Fruit fly (Drosophila melanogaster): ENCODE results near the gene CG6321.

CG6321 gene

DNA sequence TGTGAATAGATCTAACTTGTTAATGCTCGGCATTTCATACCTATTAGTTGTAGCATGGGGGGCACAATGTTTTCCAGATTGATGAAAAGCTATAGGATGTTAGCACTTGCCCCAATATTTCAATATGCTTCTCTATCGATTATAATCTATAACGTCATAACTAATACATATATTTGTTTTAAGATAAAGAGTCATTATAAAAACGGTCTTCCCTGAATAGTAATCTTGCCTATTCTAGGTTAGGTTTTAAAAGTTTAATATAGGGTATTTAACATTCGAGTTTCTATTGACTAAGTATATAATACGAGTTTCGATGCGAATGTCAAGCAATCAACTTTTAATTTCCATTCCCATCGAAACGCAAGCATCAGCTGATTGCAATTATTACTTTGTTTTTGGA lies at the start of gene CG6321, which contains the start of gene Blos2:
Gene CG6321 (minus strand): TSS at position 25 of the 400 bp plus-strand sequence.
Gene Blos2 (plus strand): TSS at position 372 of the 400 bp plus-strand sequence.
- no peak for TF ChIP-seq ttk (optimal IDR thresholded peaks at IDR 0.05)
- TF ChIP-seq Myc (optimal IDR thresholded peaks at IDR 0.05), result no peak
- TF ChIP-seq h (optimal IDR thresholded peaks at IDR 0.05), result no peak
- TF ChIP-seq Sin3A (optimal IDR thresholded peaks at IDR 0.05), result no peak
- TF ChIP-seq psq (optimal IDR thresholded peaks at IDR 0.05), result no peak
- no peak for TF ChIP-seq insv (optimal IDR thresholded peaks at IDR 0.05)

DNA sequence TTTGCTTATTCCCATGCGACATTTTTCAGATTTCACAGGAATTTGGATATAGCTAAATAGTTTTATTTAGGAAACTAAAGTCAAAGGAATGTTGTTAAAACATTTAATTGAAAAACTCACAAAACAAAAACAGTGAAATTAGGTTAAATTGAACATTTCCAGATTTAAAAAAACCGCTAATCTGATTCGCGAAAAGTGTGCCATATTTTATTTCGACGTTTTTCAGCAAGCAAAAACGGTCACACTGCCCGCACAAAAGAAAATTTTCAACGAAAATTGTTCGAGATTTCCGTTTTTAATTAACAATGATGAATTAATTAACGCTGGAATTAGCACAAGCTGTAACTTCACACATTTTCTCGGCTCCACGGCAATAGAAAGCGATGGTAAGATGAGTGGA lies 48.4 kb upstream of the CG6321 start, which contains the start of the genes CG34012 and emei:
Gene CG34012 (minus strand): TSS at position 52 of the 400 bp plus-strand sequence.
Gene emei (plus strand): TSS at position 237 of the 400 bp plus-strand sequence.
- TF ChIP-seq h (optimal IDR thresholded peaks at IDR 0.05), result no peak
- no peak for TF ChIP-seq Myc (optimal IDR thresholded peaks at IDR 0.05)
- no peak for TF ChIP-seq ttk (optimal IDR thresholded peaks at IDR 0.05)
- TF ChIP-seq Sin3A (optimal IDR thresholded peaks at IDR 0.05), result no peak
- no peak for TF ChIP-seq psq (optimal IDR thresholded peaks at IDR 0.05)
- TF ChIP-seq insv (optimal IDR thresholded peaks at IDR 0.05), result no peak

DNA sequence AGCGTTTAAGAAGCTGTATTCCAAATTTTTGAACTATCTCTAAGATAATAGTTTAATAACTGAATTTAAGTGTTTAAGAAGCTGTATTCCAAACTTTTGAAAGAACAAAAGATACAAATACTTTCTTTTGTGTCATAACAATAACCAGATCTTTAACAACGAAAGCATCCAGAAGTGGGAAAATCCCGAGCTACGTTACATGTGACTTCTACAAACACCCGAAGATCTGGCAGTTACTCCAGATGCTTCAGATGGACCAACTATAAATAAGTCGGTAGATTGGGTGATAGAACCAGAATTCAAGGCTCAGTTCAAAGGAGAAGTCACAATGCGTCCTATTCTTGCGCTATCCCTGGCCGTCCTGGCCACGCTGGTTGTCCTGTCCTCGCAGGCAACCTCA lies 46.9 kb upstream of the CG6321 start, which contains the start of gene CG12522:
Gene CG12522 (plus strand): TSS at position 301 of the 400 bp plus-strand sequence.
- no peak for TF ChIP-seq ttk (optimal IDR thresholded peaks at IDR 0.05)
- TF ChIP-seq h (optimal IDR thresholded peaks at IDR 0.05), result no peak
- TF ChIP-seq psq (optimal IDR thresholded peaks at IDR 0.05), result no peak
- TF ChIP-seq Myc (optimal IDR thresholded peaks at IDR 0.05), result no peak
- TF ChIP-seq insv (optimal IDR thresholded peaks at IDR 0.05), result no peak
- no peak for TF ChIP-seq Sin3A (optimal IDR thresholded peaks at IDR 0.05)

DNA sequence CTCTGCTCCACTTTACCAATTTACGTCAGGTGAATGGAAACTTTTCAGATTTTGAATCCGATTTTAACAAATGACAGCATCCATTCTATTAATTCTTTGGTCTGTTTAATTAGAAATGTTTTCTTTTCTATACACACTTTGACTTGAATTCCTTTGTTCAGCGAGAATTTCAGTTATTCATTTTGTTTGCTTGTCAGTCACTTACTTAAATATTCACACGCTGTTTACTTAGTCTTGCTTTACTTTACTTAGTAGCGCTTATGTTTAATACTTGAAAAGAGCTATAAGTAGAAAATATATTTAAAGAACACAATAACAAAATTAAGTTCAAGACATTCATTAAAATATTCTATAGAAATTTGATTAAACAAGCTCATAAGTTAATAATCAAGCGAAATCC lies 46.4 kb upstream of the CG6321 start, which contains the start of gene CG32073:
Gene CG32073 (minus strand): TSS at position 151 of the 400 bp plus-strand sequence.
- TF ChIP-seq insv (optimal IDR thresholded peaks at IDR 0.05) (no peak), psq (optimal IDR thresholded peaks at IDR 0.05) (no peak), Sin3A (optimal IDR thresholded peaks at IDR 0.05) (no peak), Myc (optimal IDR thresholded peaks at IDR 0.05) (no peak), ttk (optimal IDR thresholded peaks at IDR 0.05) (no peak), h (optimal IDR thresholded peaks at IDR 0.05) (no peak)

DNA sequence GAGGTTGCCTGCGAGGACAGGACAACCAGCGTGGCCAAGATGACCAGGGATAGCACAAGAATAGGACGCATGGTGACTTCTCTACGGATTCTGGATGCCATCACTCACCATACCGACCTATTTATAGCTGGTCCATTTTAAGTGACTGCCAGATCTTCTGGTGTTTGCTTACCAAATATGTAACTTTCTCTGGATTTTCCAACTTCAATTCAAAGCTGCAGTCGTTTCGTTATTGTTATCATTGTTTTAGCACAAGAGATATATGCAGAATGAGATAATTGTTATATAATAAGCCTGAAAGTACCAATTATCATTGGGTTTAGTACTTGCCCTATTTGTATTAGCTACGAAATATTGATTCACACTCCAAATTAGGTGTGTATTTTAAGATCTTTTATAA lies 42.7 kb upstream of the CG6321 start, which contains the start of gene CG32071:
Gene CG32071 (minus strand): TSS at position 101 of the 400 bp plus-strand sequence.
- TF ChIP-seq insv (optimal IDR thresholded peaks at IDR 0.05), result no peak
- no peak for TF ChIP-seq Myc (optimal IDR thresholded peaks at IDR 0.05)
- TF ChIP-seq psq (optimal IDR thresholded peaks at IDR 0.05), result no peak
- no peak for TF ChIP-seq Sin3A (optimal IDR thresholded peaks at IDR 0.05)
- no peak for TF ChIP-seq h (optimal IDR thresholded peaks at IDR 0.05)
- no peak for TF ChIP-seq ttk (optimal IDR thresholded peaks at IDR 0.05)

DNA sequence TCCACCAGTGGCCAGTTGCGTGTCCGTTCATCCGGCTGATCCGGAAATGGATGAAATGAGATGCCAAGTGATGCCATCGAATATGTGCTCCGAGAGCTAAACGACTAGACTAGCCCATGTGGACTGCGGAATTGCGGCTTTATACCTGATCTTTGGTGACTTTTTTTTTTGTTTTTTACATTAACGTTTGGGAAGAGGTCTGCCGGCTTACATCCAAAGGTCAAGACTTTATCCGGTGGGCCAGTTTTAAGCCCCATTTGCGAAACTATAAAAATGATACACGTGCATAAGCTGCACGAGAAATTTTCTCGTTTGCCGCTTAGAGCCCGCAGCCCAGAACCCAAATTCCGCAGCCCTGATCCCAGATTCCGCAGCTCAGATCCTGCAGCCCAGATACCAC lies 41.9 kb upstream of the CG6321 start, which contains the start of gene Elo68alpha:
Gene Elo68alpha (minus strand): TSS at position 101 of the 400 bp plus-strand sequence.
- TF ChIP-seq h (optimal IDR thresholded peaks at IDR 0.05), result no peak
- no peak for TF ChIP-seq insv (optimal IDR thresholded peaks at IDR 0.05)
- TF ChIP-seq Myc (optimal IDR thresholded peaks at IDR 0.05), result no peak
- no peak for TF ChIP-seq ttk (optimal IDR thresholded peaks at IDR 0.05)
- TF ChIP-seq Sin3A (optimal IDR thresholded peaks at IDR 0.05), result no peak
- no peak for TF ChIP-seq psq (optimal IDR thresholded peaks at IDR 0.05)

DNA sequence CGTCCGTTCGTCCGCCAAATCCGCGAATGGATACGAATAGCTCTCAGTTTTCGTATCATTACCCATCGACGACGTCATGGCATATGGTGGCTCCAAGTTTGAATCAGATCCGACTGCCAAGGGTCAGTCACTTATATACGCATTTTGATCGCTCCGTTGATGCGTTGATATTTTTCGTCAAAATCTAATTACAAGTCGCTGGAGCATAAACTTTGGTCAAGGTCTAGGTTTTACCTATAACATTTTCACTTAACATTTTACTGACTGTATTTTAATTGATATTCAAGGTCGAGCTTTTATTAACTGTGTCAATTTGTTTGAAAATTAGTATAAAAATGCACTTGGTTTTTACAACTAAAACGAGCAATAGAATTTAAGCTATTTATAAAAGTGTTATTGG lies 40.6 kb upstream of the CG6321 start, which contains the start of gene Elo68beta:
Gene Elo68beta (minus strand): TSS at position 101 of the 400 bp plus-strand sequence.
- TF ChIP-seq insv (optimal IDR thresholded peaks at IDR 0.05) (no peak), ttk (optimal IDR thresholded peaks at IDR 0.05) (no peak), psq (optimal IDR thresholded peaks at IDR 0.05) (no peak), Myc (optimal IDR thresholded peaks at IDR 0.05) (no peak), h (optimal IDR thresholded peaks at IDR 0.05) (no peak), Sin3A (optimal IDR thresholded peaks at IDR 0.05) (no peak)

DNA sequence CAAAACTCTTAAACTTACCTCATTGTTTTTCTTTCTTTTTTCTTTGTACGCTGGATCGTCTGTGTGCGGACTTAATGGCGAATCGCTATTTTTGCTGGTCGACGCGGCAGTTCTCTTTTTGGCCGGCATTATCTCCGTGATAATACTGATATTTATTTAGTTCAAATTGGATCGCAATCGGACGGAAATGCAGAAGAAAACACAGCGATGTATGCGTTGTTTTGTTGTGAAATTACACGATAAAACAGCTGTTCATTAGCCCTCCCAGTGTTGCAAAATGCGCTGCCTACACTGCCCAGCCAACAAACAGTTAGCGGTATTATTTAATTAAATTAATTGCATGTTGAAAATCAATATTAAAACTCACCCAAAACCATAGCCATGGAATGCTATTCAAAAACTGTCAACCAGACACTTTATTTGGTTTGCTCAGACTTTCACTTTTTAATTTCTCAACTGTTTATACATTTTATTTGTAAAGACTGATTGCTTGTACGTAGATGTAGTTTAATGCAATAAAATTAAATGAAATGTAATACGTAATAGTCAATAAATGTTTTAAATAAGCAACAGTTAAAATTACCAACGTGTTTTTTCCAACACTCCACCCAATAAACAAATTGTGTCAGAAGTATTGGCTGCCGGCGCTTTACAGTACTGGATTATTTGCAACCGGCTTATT lies 37.1 kb upstream of the CG6321 start, which contains the start of the genes Irbp18 and APP-BP1:
Gene Irbp18 (minus strand): TSS at position 205 of the 682 bp plus-strand sequence.
Gene APP-BP1 (plus strand): TSS at position 431 of the 682 bp plus-strand sequence.
- no peak for TF ChIP-seq insv (optimal IDR thresholded peaks at IDR 0.05)
- no peak for TF ChIP-seq Sin3A (optimal IDR thresholded peaks at IDR 0.05)
- TF ChIP-seq psq (optimal IDR thresholded peaks at IDR 0.05), result no peak
- TF ChIP-seq ttk (optimal IDR thresholded peaks at IDR 0.05), result no peak
- no peak for TF ChIP-seq h (optimal IDR thresholded peaks at IDR 0.05)

DNA sequence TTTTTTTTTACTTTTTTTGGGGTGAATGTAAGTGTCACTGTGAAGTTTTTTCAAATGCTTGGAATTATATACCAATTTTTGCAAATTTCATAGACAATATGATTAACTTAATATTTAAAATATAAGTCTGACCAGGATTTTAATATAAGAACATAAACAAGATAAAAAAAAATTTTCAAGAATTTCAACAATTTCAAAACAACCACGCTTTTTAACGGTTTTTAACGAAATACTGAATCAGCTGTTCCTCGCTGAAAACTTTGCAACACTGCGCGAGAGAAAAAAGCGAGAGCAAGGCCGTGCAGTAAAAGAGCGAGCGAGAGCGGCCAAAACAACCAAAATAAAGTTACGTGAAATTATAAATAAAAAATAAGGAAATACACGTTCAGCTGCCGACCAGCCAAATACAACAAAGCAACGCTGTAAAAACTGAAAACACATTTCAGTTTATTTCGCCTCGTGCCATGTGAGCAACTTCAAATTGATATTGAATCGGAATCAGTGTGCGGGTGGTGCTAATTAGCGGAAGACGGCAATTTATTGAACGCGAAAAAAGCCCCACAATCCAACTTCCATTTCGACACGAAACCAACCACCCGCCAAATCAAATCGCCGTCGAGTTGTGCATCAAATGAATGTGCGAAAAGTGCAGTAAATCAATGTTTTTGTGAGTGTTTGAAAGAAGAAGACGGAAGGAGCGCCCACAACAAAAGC lies 35.3 kb upstream of the CG6321 start, which contains the start of the genes CG46439, Iyd and CG33947:
Gene CG46439 (minus strand): TSS at position 51 of the 714 bp plus-strand sequence.
Gene Iyd (minus strand): TSS at position 51 of the 714 bp plus-strand sequence.
Gene CG33947 (plus strand): TSS at position 302 of the 714 bp plus-strand sequence.
- TF ChIP-seq h (optimal IDR thresholded peaks at IDR 0.05) (no peak), ttk (optimal IDR thresholded peaks at IDR 0.05) (no peak), insv (optimal IDR thresholded peaks at IDR 0.05) (no peak), Sin3A (optimal IDR thresholded peaks at IDR 0.05) (no peak), Myc (optimal IDR thresholded peaks at IDR 0.05) (no peak), psq (optimal IDR thresholded peaks at IDR 0.05) (no peak)

DNA sequence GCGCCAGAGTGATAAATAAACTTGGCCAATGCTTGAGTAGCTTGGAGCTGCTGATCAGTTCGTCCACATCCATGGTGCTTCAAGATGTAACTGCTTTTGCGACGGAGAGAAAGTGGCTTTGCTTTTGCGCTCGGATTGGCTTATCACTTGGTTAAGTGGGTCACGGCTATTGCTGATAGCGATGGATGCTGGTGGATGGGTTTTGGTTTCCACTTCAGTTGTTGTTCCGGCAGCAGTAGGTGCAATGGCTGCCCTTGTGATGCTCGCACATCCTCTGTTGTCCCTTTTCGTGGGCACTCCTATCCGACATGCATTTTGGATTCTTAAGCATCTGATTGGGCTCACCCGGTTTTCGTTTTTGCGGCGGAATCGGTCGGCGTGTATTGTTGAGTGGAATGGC lies 33.3 kb upstream of the CG6321 start:
- TF ChIP-seq insv (optimal IDR thresholded peaks at IDR 0.05), result no peak
- no peak for TF ChIP-seq Myc (optimal IDR thresholded peaks at IDR 0.05)
- TF ChIP-seq psq (optimal IDR thresholded peaks at IDR 0.05), result no peak
- no peak for TF ChIP-seq ttk (optimal IDR thresholded peaks at IDR 0.05)
- no peak for TF ChIP-seq h (optimal IDR thresholded peaks at IDR 0.05)
- TF ChIP-seq Sin3A (optimal IDR thresholded peaks at IDR 0.05), result no peak

DNA sequence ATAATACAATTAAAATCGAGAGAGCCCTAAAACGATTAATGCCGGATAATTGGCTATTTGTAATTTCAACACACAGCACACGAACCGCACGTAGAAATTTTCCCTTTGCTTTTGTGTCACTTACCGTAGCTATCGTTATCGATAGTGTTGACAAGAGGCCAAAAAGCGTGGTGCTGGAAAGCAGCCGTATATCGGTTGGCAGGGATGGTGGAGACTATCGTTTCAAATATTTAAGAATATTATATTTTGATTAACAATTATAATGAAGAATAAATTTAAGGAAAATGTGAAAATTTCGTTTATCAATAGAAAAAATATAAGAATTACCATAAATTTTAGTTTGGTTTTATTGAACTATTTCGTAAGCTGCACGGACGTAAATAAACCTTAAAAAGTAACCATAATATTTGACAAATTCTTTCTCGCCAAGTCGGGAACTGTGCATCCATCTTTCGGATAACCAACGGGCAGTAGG lies 32.1 kb upstream of the CG6321 start, which contains the start of gene JIL-1:
Gene JIL-1 (minus strand): TSS at position 148 of the 475 bp plus-strand sequence.
- TF ChIP-seq psq (optimal IDR thresholded peaks at IDR 0.05) (no peak), Myc (optimal IDR thresholded peaks at IDR 0.05) (no peak), insv (optimal IDR thresholded peaks at IDR 0.05) (no peak)
